Worm (Caenorhabditis elegans): ENCODE results near the gene lag-1.

lag-1 gene

DNA sequence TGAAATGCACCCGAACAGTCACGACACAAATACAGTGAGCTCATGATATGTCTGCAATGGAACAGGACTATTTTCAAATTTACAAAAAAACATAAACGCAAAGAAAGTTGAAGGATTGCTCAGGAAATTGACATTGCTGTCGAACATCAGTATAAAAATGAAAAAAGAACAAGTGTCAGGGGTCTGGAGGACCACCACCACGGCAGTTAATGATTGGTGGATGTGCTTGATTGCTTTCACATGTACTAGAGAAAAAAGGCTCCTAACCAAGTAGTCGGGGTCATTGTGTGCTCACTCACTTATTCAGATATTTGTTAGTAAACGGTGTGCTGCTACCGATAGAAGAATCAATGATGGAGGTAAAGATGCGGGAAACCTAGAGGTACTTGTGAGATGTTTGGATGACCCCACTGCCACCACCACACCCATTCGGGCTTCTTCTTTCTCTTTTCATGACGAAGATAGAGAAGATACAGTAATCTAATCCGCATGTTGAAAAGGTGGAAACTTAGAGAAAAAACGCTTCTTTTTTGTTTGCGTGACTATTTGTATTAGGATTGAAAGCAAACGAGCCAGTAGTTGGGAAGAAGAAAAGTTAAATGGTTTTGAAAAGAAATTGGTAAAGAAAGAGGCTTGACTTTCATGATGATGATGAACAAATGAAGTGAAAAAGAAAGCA lies 32.2 kb downstream of the lag-1 start, which contains the start of gene M03D4.4:
TSS of gene M03D4.4 (minus strand) at position 51 of the 679 bp plus-strand sequence.
- TF ChIP-seq bed-3 (GFP tag; optimal IDR thresholded peaks at IDR 0.05) (no peak), mep-1 (tag; optimal IDR thresholded peaks at IDR 0.05) (no peak)

ce11 chrIV:6130437-6130836 lies 35.2 kb downstream of the lag-1 start:
- no peak for TF ChIP-seq cnd-1 (tag; optimal IDR thresholded peaks at IDR 0.05)
- no peak for TF ChIP-seq nhr-76 (tag; optimal IDR thresholded peaks at IDR 0.05)
- TF ChIP-seq elt-1 (tag; optimal IDR thresholded peaks at IDR 0.05; ENCODE audit: borderline replicate concordance, insufficient read depth): no peak
- TF ChIP-seq zip-8 (tag; optimal IDR thresholded peaks at IDR 0.05): no peak
- no peak for TF ChIP-seq pha-4 (tag; optimal IDR thresholded peaks at IDR 0.05)
- no peak for TF ChIP-seq unc-62 (GFP tag; optimal IDR thresholded peaks at IDR 0.05)
- no peak for TF ChIP-seq lin-13 (tag; optimal IDR thresholded peaks at IDR 0.05)

ce11 chrIV:6134639-6135038 lies 39.4 kb downstream of the lag-1 start:
- no peak for TF ChIP-seq nhr-237 (tag; optimal IDR thresholded peaks at IDR 0.05)
- TF ChIP-seq tbx-8 (GFP tag; optimal IDR thresholded peaks at IDR 0.05): no peak
- TF ChIP-seq zip-8 (tag; optimal IDR thresholded peaks at IDR 0.05): peak; percentile 3
- peak; percentile 93 for TF ChIP-seq nhr-2 (tag; optimal IDR thresholded peaks at IDR 0.05)
- TF ChIP-seq bed-3 (GFP tag; optimal IDR thresholded peaks at IDR 0.05): no peak
- TF ChIP-seq ceh-83 (GFP tag; optimal IDR thresholded peaks at IDR 0.05): no peak
- TF ChIP-seq cnd-1 (tag; optimal IDR thresholded peaks at IDR 0.05): no peak
- TF ChIP-seq nhr-28 (tag; optimal IDR thresholded peaks at IDR 0.05): no peak
- no peak for TF ChIP-seq ztf-11 (tag; optimal IDR thresholded peaks at IDR 0.05)
- no peak for TF ChIP-seq nhr-76 (tag; optimal IDR thresholded peaks at IDR 0.05)
- TF ChIP-seq nhr-12 (tag; optimal IDR thresholded peaks at IDR 0.05): no peak
- no peak for TF ChIP-seq M03D4.4 (tag; optimal IDR thresholded peaks at IDR 0.05)
- TF ChIP-seq elt-1 (tag; optimal IDR thresholded peaks at IDR 0.05; ENCODE audit: borderline replicate concordance, insufficient read depth): no peak
- TF ChIP-seq lin-13 (tag; optimal IDR thresholded peaks at IDR 0.05): no peak
- TF ChIP-seq unc-39 (tag; optimal IDR thresholded peaks at IDR 0.05): no peak
- TF ChIP-seq unc-62 (GFP tag; optimal IDR thresholded peaks at IDR 0.05): no peak
- no peak for TF ChIP-seq elt-3 (tag; optimal IDR thresholded peaks at IDR 0.05)
- no peak for TF ChIP-seq drap-1 (GFP tag; optimal IDR thresholded peaks at IDR 0.05)

DNA sequence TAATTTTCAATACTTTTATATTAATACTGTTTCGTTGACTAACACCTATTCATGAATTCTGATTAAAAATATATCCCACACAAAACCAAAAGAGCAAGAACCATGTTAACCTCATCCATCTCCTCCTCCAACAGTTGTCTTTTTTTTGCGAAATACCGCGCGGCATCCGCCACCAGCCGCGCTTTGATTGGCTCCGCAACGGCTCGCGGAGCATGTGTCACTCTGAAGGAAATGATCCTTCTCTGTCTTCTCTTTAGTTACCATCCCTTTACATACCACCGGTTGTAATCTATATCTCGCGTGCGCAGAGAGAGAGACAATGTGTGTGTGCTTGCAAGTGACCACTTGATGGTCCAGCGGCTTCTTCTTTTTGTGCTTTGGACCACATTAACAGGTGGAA lies 40.4 kb downstream of the lag-1 start:
- TF ChIP-seq mep-1 (tag; optimal IDR thresholded peaks at IDR 0.05) (no peak), bed-3 (GFP tag; optimal IDR thresholded peaks at IDR 0.05) (no peak), unc-120 (tag; optimal IDR thresholded peaks at IDR 0.05; ENCODE audit: poor library complexity, severe bottlenecking) (peak; percentile 65), lin-32 (GFP tag; optimal IDR thresholded peaks at IDR 0.05) (no peak), hlh-1 (tag; optimal IDR thresholded peaks at IDR 0.05) (peak; percentile 97), nhr-12 (tag; optimal IDR thresholded peaks at IDR 0.05) (no peak), drap-1 (GFP tag; optimal IDR thresholded peaks at IDR 0.05) (no peak), unc-62 (GFP tag; optimal IDR thresholded peaks at IDR 0.05) (peak; percentile 65), ztf-11 (tag; optimal IDR thresholded peaks at IDR 0.05) (no peak), ceh-43 (GFP tag; optimal IDR thresholded peaks at IDR 0.05) (no peak)

DNA sequence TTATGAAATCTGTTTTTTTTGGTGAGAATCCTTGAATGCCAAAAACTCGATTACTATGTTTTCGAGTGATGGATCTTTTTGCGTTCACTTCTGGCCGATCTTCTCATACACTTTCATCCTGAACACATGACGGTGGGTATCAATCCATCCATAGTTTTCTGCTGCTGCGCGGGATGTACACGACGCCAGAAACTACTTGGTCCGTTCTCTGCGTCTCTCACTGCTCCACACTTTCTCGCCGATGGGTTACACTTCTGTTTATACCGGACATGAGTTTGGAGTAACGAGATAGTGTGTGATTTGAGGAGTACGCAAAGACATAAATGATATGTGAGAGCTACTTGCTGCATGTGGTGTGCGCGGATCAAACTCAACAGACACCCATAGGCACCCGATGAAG lies 45.5 kb downstream of the lag-1 start:
- TF ChIP-seq unc-62 (GFP tag; optimal IDR thresholded peaks at IDR 0.05): peak; percentile 41
- no peak for TF ChIP-seq tbx-8 (GFP tag; optimal IDR thresholded peaks at IDR 0.05)
- TF ChIP-seq unc-120 (tag; optimal IDR thresholded peaks at IDR 0.05; ENCODE audit: poor library complexity, severe bottlenecking): peak; percentile 34
- peak; percentile 91 for TF ChIP-seq hlh-1 (tag; optimal IDR thresholded peaks at IDR 0.05)

DNA sequence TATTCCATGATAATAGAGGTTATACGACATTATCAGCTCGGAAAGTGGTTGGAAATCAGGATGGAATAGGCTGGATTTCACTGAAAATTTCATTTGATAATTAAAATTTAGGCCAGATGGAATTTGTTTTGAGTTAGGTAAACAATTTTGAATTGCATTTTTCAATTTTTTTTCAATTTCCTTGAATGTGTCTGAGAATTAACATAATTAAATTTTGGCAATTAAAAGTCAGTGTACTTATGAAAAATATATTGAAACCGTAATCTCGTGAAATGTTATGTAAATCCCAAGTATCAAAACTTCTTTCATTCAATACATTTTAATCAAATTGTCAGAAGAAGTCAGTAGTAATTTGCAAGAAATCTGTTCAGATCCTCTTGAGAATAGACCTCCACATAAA lies 50.8 kb downstream of the lag-1 start:
- no peak for TF ChIP-seq tbx-8 (GFP tag; optimal IDR thresholded peaks at IDR 0.05)
- no peak for TF ChIP-seq pha-4 (tag; optimal IDR thresholded peaks at IDR 0.05)
- TF ChIP-seq bed-3 (GFP tag; optimal IDR thresholded peaks at IDR 0.05): no peak
- TF ChIP-seq hlh-1 (tag; optimal IDR thresholded peaks at IDR 0.05): no peak
- TF ChIP-seq nhr-12 (tag; optimal IDR thresholded peaks at IDR 0.05): no peak
- TF ChIP-seq sem-2 (GFP tag; optimal IDR thresholded peaks at IDR 0.05): no peak
- no peak for TF ChIP-seq lsy-2 (tag; optimal IDR thresholded peaks at IDR 0.05)
- no peak for TF ChIP-seq ham-2 (GFP tag; optimal IDR thresholded peaks at IDR 0.05)
- no peak for TF ChIP-seq mep-1 (tag; optimal IDR thresholded peaks at IDR 0.05)
- TF ChIP-seq lin-13 (tag; optimal IDR thresholded peaks at IDR 0.05): no peak
- no peak for TF ChIP-seq lin-32 (GFP tag; optimal IDR thresholded peaks at IDR 0.05)
- no peak for TF ChIP-seq unc-39 (tag; optimal IDR thresholded peaks at IDR 0.05)
- no peak for TF ChIP-seq snpc-4 (tag; optimal IDR thresholded peaks at IDR 0.05)
- no peak for TF ChIP-seq ceh-39 (tag; optimal IDR thresholded peaks at IDR 0.05)
- no peak for TF ChIP-seq M03D4.4 (tag; optimal IDR thresholded peaks at IDR 0.05)
